Worm (Caenorhabditis elegans): ENCODE results near the gene srbc-39.

srbc-39 gene

ce11 chrV:708808-709207 is at the start of gene srbc-39:
Gene srbc-39 (plus strand): TSS chrV:709108.
- TF ChIP-seq unc-62 (GFP tag; optimal IDR thresholded peaks at IDR 0.05), result no peak

ce11 chrV:660210-660609 is 48.7 kb upstream of the srbc-39 start, which contains the start of gene F31F4.17:
Gene F31F4.17 (minus strand): TSS chrV:660310.
- TF ChIP-seq unc-62 (GFP tag; optimal IDR thresholded peaks at IDR 0.05), result no peak

ce11 chrV:664337-664847 is 44.5 kb upstream of the srbc-39 start, which contains the start of the genes F31F4.11 and srh-266:
Gene F31F4.11 (minus strand): TSS chrV:664437.
Gene srh-266 (plus strand): TSS chrV:664797.
- TF ChIP-seq unc-62 (GFP tag; optimal IDR thresholded peaks at IDR 0.05), result no peak

ce11 chrV:667459-667858 is 41.4 kb upstream of the srbc-39 start, which contains the start of gene nhr-180:
Gene nhr-180 (minus strand): TSS chrV:667510.
- no peak for TF ChIP-seq unc-62 (GFP tag; optimal IDR thresholded peaks at IDR 0.05)

ce11 chrV:671342-671741 is 37.6 kb upstream of the srbc-39 start, which contains the start of gene sru-24:
Gene sru-24 (minus strand): TSS chrV:671442.
- no peak for TF ChIP-seq unc-62 (GFP tag; optimal IDR thresholded peaks at IDR 0.05)

ce11 chrV:674213-674612 is 34.7 kb upstream of the srbc-39 start, which contains the start of gene sru-25:
Gene sru-25 (minus strand): TSS chrV:674313.
- no peak for TF ChIP-seq unc-62 (GFP tag; optimal IDR thresholded peaks at IDR 0.05)

ce11 chrV:676090-676489 is 32.8 kb upstream of the srbc-39 start:
- TF ChIP-seq unc-62 (GFP tag; optimal IDR thresholded peaks at IDR 0.05), result no peak

- no peak for TF ChIP-seq unc-62 (GFP tag; optimal IDR thresholded peaks at IDR 0.05)
These were observed 32.3 kb upstream of the srbc-39 start, which contains the start of the genes fbxa-72 and srx-21 for ce11 chrV:676550-677084. Gene fbxa-72 (minus strand): TSS chrV:676753. Gene srx-21 (plus strand): TSS chrV:677034.

- TF ChIP-seq unc-62 (GFP tag; optimal IDR thresholded peaks at IDR 0.05), result no peak
These were observed 29.2 kb upstream of the srbc-39 start, which contains the start of gene srx-22 for ce11 chrV:679663-680062. Gene srx-22 (plus strand): TSS chrV:679963.

- no peak for TF ChIP-seq unc-62 (GFP tag; optimal IDR thresholded peaks at IDR 0.05)
These were observed 26.9 kb upstream of the srbc-39 start, which contains the start of gene srx-23 for ce11 chrV:682031-682430. Gene srx-23 (plus strand): TSS chrV:682331.

ce11 chrV:683858-684257 is 25.1 kb upstream of the srbc-39 start, which contains the start of gene F31F4.1:
Gene F31F4.1 (plus strand): TSS chrV:684060.
- no peak for TF ChIP-seq unc-62 (GFP tag; optimal IDR thresholded peaks at IDR 0.05)

ce11 chrV:687384-687783 is 21.5 kb upstream of the srbc-39 start, which contains the start of gene H25P19.1:
Gene H25P19.1 (plus strand): TSS chrV:687684.
- no peak for TF ChIP-seq unc-62 (GFP tag; optimal IDR thresholded peaks at IDR 0.05)

ce11 chrV:689538-689937 is 19.4 kb upstream of the srbc-39 start:
- TF ChIP-seq unc-62 (GFP tag; optimal IDR thresholded peaks at IDR 0.05), result no peak

ce11 chrV:692720-693422 is 16.0 kb upstream of the srbc-39 start, which contains the start of gene srx-4:
Gene srx-4 (minus strand): TSS chrV:692770.
- TF ChIP-seq unc-62 (GFP tag; optimal IDR thresholded peaks at IDR 0.05), result no peak

ce11 chrV:694625-695024 is 14.3 kb upstream of the srbc-39 start, which contains the start of gene srj-53:
Gene srj-53 (minus strand): TSS chrV:694725.
- no peak for TF ChIP-seq unc-62 (GFP tag; optimal IDR thresholded peaks at IDR 0.05)

- TF ChIP-seq unc-62 (GFP tag; optimal IDR thresholded peaks at IDR 0.05), result no peak
These were observed 13.0 kb upstream of the srbc-39 start, which contains the start of gene srj-52 for ce11 chrV:695914-696313. Gene srj-52 (minus strand): TSS chrV:696014.

Data from whole organism, dauer.